Fruit fly (Drosophila melanogaster): ENCODE measurements around the gene loh.

- TF ChIP-seq Lpt (GFP tag; optimal IDR thresholded peaks at IDR 0.05) (no peak), CG15336 (GFP tag; IDR thresholded peaks at IDR 0.05) (no peak), Ets96B (tag; optimal IDR thresholded peaks at IDR 0.05) (no peak), CG9139 (GFP tag; optimal IDR thresholded peaks at IDR 0.05) (no peak), eg (GFP tag; IDR thresholded peaks at IDR 0.05) (no peak), esn (GFP tag; optimal IDR thresholded peaks at IDR 0.05) (no peak)
Observed at dm6 chr2L:10499608-10500007, 57.3 kb downstream of the loh start.

All from whole organism, prepupa.